Worm (Caenorhabditis elegans): Measurements from ENCODE around the gene T09A12.1.
A peak's percentile ranks its signal among the peaks of the same experiment; 100 is the strongest.

Gene T09A12.1

DNA sequence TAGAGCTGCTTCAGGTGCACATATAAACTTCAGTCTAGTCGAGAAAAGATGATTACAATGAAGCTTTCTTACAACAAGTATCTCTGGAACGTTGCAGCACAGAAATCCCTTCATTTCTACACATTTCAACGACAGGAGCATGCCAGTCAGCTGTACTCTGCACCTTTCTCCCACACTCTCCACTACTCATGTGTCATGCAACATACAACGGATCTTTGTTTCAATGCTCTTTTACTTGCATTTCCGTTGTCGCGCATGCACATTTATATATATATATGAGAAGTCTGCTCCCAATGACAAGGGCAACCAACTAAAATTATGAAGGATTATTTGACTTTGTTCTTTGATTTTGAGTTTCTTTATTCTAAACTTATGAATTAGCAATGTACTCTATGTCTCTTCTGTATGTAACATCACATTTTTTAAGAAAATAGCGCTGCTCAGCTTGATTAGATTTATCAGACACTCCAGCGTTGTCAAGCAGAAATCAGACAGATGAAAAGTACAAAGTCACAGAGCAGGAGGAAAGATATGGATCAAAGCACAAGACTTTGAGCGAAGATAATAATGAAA lies 9.0 kb upstream of the T09A12.1 start:
- TF ChIP-seq hlh-11 (tag; optimal IDR thresholded peaks at IDR 0.05): no peak
- TF ChIP-seq T26A8.4 (GFP tag; IDR thresholded peaks at IDR 0.05): no peak
- no peak for TF ChIP-seq mxl-3 (GFP tag; optimal IDR thresholded peaks at IDR 0.05)
- no peak for TF ChIP-seq skn-1 (tag; optimal IDR thresholded peaks at IDR 0.05)
- TF ChIP-seq D1046.2 (GFP tag; IDR thresholded peaks at IDR 0.05): no peak
- TF ChIP-seq nhr-42 (GFP tag; IDR thresholded peaks at IDR 0.05): no peak
- TF ChIP-seq mdt-29 (GFP tag; IDR thresholded peaks at IDR 0.05): no peak
- peak in 1 of 2 experiments; percentile 94 for TF ChIP-seq unc-62 (GFP tag; optimal IDR thresholded peaks at IDR 0.05 in 1 of 2)
- no peak for TF ChIP-seq unc-62 (tag; optimal IDR thresholded peaks at IDR 0.05)
- peak; percentile 14 for TF ChIP-seq hlh-30 (tag; optimal IDR thresholded peaks at IDR 0.05; ENCODE audit: insufficient read depth)
- TF ChIP-seq egl-27 (tag; optimal IDR thresholded peaks at IDR 0.05): no peak

DNA sequence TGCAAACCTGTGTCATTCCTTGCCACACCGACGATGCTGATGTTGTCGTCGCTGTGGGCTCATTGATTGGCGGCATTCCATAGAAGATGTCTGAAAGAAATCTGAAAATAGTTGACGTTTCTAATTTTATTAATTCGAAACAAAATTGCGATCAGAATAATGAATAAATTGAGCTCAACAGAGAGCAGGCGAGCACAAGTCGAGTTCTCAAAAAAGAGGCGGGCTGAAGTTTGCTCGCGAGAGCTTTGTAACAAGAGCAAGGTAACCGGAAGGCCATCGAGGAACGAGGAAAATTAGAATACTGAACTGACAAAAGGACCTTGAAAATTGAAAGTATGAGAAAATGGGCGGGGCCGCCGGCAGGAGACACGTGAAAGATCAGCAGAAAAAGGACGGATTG lies 7.7 kb upstream of the T09A12.1 start, which contains the start of gene nhr-66:
TSS of gene nhr-66 (minus strand) at position 101 of the 400 bp plus-strand sequence.
- TF ChIP-seq ama-1 (optimal IDR thresholded peaks at IDR 0.05): no peak
- no peak for TF ChIP-seq aha-1 (tag)
- no peak for TF ChIP-seq hmg-1.1 (GFP tag; IDR thresholded peaks at IDR 0.05)
- TF ChIP-seq dpl-1 (GFP tag; optimal IDR thresholded peaks at IDR 0.05): no peak
- TF ChIP-seq cey-2 (tag; optimal IDR thresholded peaks at IDR 0.05; ENCODE audit: borderline replicate concordance, insufficient read depth): no peak
- TF ChIP-seq Y105C5A.15 (GFP tag; IDR thresholded peaks at IDR 0.05): no peak
- no peak for TF ChIP-seq madf-9 (GFP tag; conservative IDR thresholded peaks at IDR 0.05)
- no peak for TF ChIP-seq unc-130 (GFP tag; optimal IDR thresholded peaks at IDR 0.05)
- no peak for TF ChIP-seq hlh-30 (tag; optimal IDR thresholded peaks at IDR 0.05; ENCODE audit: insufficient read depth)
- TF ChIP-seq sdz-12 (GFP tag; optimal IDR thresholded peaks at IDR 0.05): no peak
- no peak for TF ChIP-seq nhr-111 (GFP tag; optimal IDR thresholded peaks at IDR 0.05)
- TF ChIP-seq unc-62 (GFP tag; optimal IDR thresholded peaks at IDR 0.05 in 1 of 2): no peak
- TF ChIP-seq unc-62 (tag; optimal IDR thresholded peaks at IDR 0.05): no peak
- TF ChIP-seq lin-1 (GFP tag; IDR thresholded peaks at IDR 0.05): no peak

- TF ChIP-seq nhr-28 (tag; optimal IDR thresholded peaks at IDR 0.05) (peak; percentile 60), unc-62 (GFP tag; optimal IDR thresholded peaks at IDR 0.05 in 1 of 2) (peak in 1 of 2 experiments; percentile 55), unc-62 (tag; optimal IDR thresholded peaks at IDR 0.05) (no peak), pqm-1 (tag; optimal IDR thresholded peaks at IDR 0.05) (peak; percentile 4), aha-1 (tag) (peak; percentile 68), daf-16 (GFP tag; optimal IDR thresholded peaks at IDR 0.05) (no peak), daf-16 (tag; optimal IDR thresholded peaks at IDR 0.05) (peak; percentile 70), F37D6.2 (tag; optimal IDR thresholded peaks at IDR 0.05) (no peak), ZK337.2 (GFP tag; IDR thresholded peaks at IDR 0.05) (no peak)
Observed at ce11 chrIV:8239584-8239983, 4.6 kb upstream of the T09A12.1 start.

DNA sequence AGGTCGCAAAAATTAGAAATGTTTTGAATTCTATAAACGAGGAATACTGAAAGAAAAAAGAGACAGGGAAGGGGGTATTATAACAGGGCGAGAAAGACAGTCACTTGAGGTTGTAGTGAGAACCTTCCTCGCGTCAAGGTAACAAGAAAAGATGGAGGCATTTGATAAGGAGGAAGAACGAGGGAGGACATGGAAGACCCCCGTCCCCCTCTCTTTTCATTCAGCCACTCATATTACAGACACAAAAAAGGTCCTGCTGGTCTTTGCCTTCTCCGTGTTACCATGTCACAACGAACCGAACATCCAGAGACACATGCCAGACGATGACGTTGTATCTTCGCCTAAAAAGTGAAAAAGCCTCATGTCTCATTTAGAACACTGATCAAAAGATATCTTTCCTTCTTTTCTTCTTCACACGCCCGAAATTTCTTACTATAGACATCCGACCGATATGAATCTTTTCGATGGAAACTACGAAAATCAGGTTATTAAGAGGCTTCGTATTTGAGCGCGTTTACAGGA lies 2.8 kb upstream of the T09A12.1 start:
- TF ChIP-seq nhr-42 (GFP tag; IDR thresholded peaks at IDR 0.05) (no peak), T20F7.1 (GFP tag; optimal IDR thresholded peaks at IDR 0.05) (no peak), mxl-3 (GFP tag; optimal IDR thresholded peaks at IDR 0.05) (peak; percentile 40), madf-9 (GFP tag; conservative IDR thresholded peaks at IDR 0.05) (no peak), hlh-11 (tag; optimal IDR thresholded peaks at IDR 0.05) (peak; percentile 45), Y5F2A.4 (GFP tag; optimal IDR thresholded peaks at IDR 0.05) (no peak), ama-1 (optimal IDR thresholded peaks at IDR 0.05) (no peak), ztf-11 (tag; optimal IDR thresholded peaks at IDR 0.05) (no peak), nhr-111 (GFP tag; optimal IDR thresholded peaks at IDR 0.05) (no peak), gei-8 (GFP tag; optimal IDR thresholded peaks at IDR 0.05) (no peak), ZK546.5 (tag; optimal IDR thresholded peaks at IDR 0.05) (no peak), vab-7 (GFP tag; IDR thresholded peaks at IDR 0.05) (no peak), nhr-28 (tag; optimal IDR thresholded peaks at IDR 0.05) (peak; percentile 22), ceh-20 (GFP tag; IDR thresholded peaks at IDR 0.05) (no peak), dmd-6 (GFP tag; IDR thresholded peaks at IDR 0.05) (0 out of 2 replicates have a peak, but pooled peaks have one; percentile 6), mdl-1 (tag; optimal IDR thresholded peaks at IDR 0.05) (peak in 1 of 2 experiments; percentile 33), daf-19 (GFP tag; conservative IDR thresholded peaks at IDR 0.05) (no peak), zfp-3 (GFP tag; conservative IDR thresholded peaks at IDR 0.05) (no peak), duxl-1 (tag; optimal IDR thresholded peaks at IDR 0.05; ENCODE audit: poor library complexity) (no peak), lim-7 (GFP tag; IDR thresholded peaks at IDR 0.05) (0 out of 2 replicates have a peak, but pooled peaks have one; percentile 8), nhr-48 (tag; optimal IDR thresholded peaks at IDR 0.05) (peak; percentile 44), nhr-77 (tag; optimal IDR thresholded peaks at IDR 0.05) (no peak)
